Fruit fly (Drosophila melanogaster) whole organism, prepupa: ENCODE data around the gene CG4702.

Experiments
- CG10631 ChIP-seq: fragments of 200-800 bp; sonication (Bioruptor generic); optimal IDR thresholded peaks from 2 replicates; lab custom pipeline; 2016; ENCODE audit warnings: missing biosample characterization, missing genetic modification characterization
- CG10669 ChIP-seq: fragments of 200-800 bp; sonication (Bioruptor generic); optimal IDR thresholded peaks from 3 replicates; lab custom pipeline; 2018; ENCODE audit warnings: missing biosample characterization, mild to moderate bottlenecking, missing genetic modification characterization, moderate library complexity
- CG11762 ChIP-seq: fragments of 200-800 bp; sonication (Bioruptor generic); optimal IDR thresholded peaks from 3 replicates; lab custom pipeline; 2016; ENCODE audit warnings: missing biosample characterization, missing genetic modification characterization; ENCODE audit not compliant: insufficient read depth
- CG11902 ChIP-seq: fragments of 200-800 bp; sonication (Bioruptor generic); optimal IDR thresholded peaks from 3 replicates; lab custom pipeline; 2016; ENCODE audit warnings: missing biosample characterization, missing genetic modification characterization
- CG15336 ChIP-seq: fragments of 200-800 bp; sonication (Bioruptor generic); IDR thresholded peaks from 2 replicates; pipeline ENCODE4 v1.3.6; 2022; ENCODE audit warnings: missing biosample characterization, missing genetic modification characterization
- CG1621 ChIP-seq: fragments of 200-800 bp; sonication (Bioruptor generic); optimal IDR thresholded peaks from 3 replicates; lab custom pipeline; 2018; ENCODE audit warnings: missing biosample characterization, mild to moderate bottlenecking, missing genetic modification characterization
- CG31627 ChIP-seq: fragments of 200-800 bp; sonication (Bioruptor generic); optimal IDR thresholded peaks from 3 replicates; lab custom pipeline; 2016; ENCODE audit warnings: missing biosample characterization, missing genetic modification characterization
- CG32006 ChIP-seq: fragments of 200-800 bp; sonication (Bioruptor generic); optimal IDR thresholded peaks from 3 replicates; lab custom pipeline; 2017; ENCODE audit warnings: missing biosample characterization, mild to moderate bottlenecking, missing genetic modification characterization
- CG34406 ChIP-seq: fragments of 200-800 bp; sonication (Bioruptor generic); optimal IDR thresholded peaks from 3 replicates; lab custom pipeline; 2016; ENCODE audit warnings: missing biosample characterization, missing genetic modification characterization
- CG3919 ChIP-seq: fragments of 200-800 bp; sonication (Bioruptor generic); optimal IDR thresholded peaks from 3 replicates; lab custom pipeline; 2016; ENCODE audit warnings: missing biosample characterization, missing genetic modification characterization
- CG4318 ChIP-seq: fragments of 200-800 bp; sonication (Bioruptor generic); optimal IDR thresholded peaks from 3 replicates; lab custom pipeline; 2017; ENCODE audit warnings: missing biosample characterization, mild to moderate bottlenecking, missing genetic modification characterization
- CG6163 ChIP-seq: fragments of 200-800 bp; sonication (Bioruptor generic); IDR thresholded peaks from 3 replicates; pipeline ENCODE4 v1.3.6; 2022; ENCODE audit warnings: missing biosample characterization, missing genetic modification characterization
- CG6276 ChIP-seq: fragments of 200-800 bp; sonication (Bioruptor generic); optimal IDR thresholded peaks from 2 replicates; lab custom pipeline; 2017; ENCODE audit warnings: missing biosample characterization, mild to moderate bottlenecking, missing genetic modification characterization
- CG6792 ChIP-seq: fragments of 200-800 bp; sonication (Bioruptor generic); optimal IDR thresholded peaks from 3 replicates; lab custom pipeline; 2016; ENCODE audit warnings: missing biosample characterization, missing genetic modification characterization
- CG6808 ChIP-seq: fragments of 200-800 bp; sonication (Bioruptor generic); optimal IDR thresholded peaks from 3 replicates; lab custom pipeline; 2017; ENCODE audit warnings: missing biosample characterization, missing genetic modification characterization, mild to moderate bottlenecking, moderate library complexity, missing genetic modification reagents
- CG6854 ChIP-seq: fragments of 200-800 bp; sonication (Bioruptor generic); optimal IDR thresholded peaks from 2 replicates; lab custom pipeline; 2017; ENCODE audit warnings: missing biosample characterization, mild to moderate bottlenecking, missing genetic modification characterization
- CG8119 ChIP-seq: fragments of 200-800 bp; sonication (Bioruptor generic); IDR thresholded peaks from 3 replicates; pipeline ENCODE4 v1.3.6; 2022; ENCODE audit warnings: missing biosample characterization, missing genetic modification characterization
- CG8319 ChIP-seq: fragments of 200-800 bp; sonication (Bioruptor generic); optimal IDR thresholded peaks from 3 replicates; lab custom pipeline; 2016; ENCODE audit warnings: missing biosample characterization, missing genetic modification characterization
- CG8632 ChIP-seq: fragments of 200-800 bp; sonication (Bioruptor generic); optimal IDR thresholded peaks from 3 replicates; lab custom pipeline; 2016; ENCODE audit warnings: missing biosample characterization, missing genetic modification characterization
- CG9139 ChIP-seq: fragments of 200-800 bp; sonication (Bioruptor generic); optimal IDR thresholded peaks from 3 replicates; lab custom pipeline; 2017; ENCODE audit warnings: missing biosample characterization, mild to moderate bottlenecking, missing genetic modification characterization
- Eip78C ChIP-seq: fragments of 200-800 bp; sonication (Bioruptor generic); peaks from one replicate; lab custom pipeline; 2016; ENCODE audit warnings: missing biosample characterization, missing genetic modification characterization
- Eip93F ChIP-seq: fragments of 200-800 bp; sonication (Bioruptor generic); optimal IDR thresholded peaks from 2 replicates; lab custom pipeline; 2016; ENCODE audit warnings: missing biosample characterization, mild to moderate bottlenecking, missing genetic modification characterization
- Ets21C ChIP-seq: fragments of 200-800 bp; sonication (Bioruptor generic); optimal IDR thresholded peaks from 3 replicates; lab custom pipeline; 2016; ENCODE audit warnings: missing biosample characterization, missing genetic modification characterization
- Ets96B ChIP-seq: fragments of 200-800 bp; optimal IDR thresholded peaks from 2 replicates; lab custom pipeline; 2019; ENCODE audit warnings: missing biosample characterization, mild to moderate bottlenecking, missing genetic modification characterization, moderate library complexity
- Lpt ChIP-seq: fragments of 200-800 bp; sonication (Bioruptor generic); optimal IDR thresholded peaks from 3 replicates; lab custom pipeline; 2016; ENCODE audit warnings: missing biosample characterization, missing genetic modification characterization
- OdsH ChIP-seq: fragments of 200-800 bp; sonication (Bioruptor generic); optimal IDR thresholded peaks from 3 replicates; lab custom pipeline; 2016; ENCODE audit warnings: missing biosample characterization, missing genetic modification characterization
- Sox15 ChIP-seq: fragments of 200-800 bp; sonication (Bioruptor generic); optimal IDR thresholded peaks from 3 replicates; lab custom pipeline; 2016; ENCODE audit warnings: missing biosample characterization, missing genetic modification characterization
- achi ChIP-seq: fragments of 200-800 bp; sonication (Bioruptor generic); optimal IDR thresholded peaks from 3 replicates; lab custom pipeline; 2016; ENCODE audit warnings: missing biosample characterization, missing genetic modification characterization
- dsx ChIP-seq: fragments of 200-800 bp; optimal IDR thresholded peaks from 3 replicates; lab custom pipeline; 2019; ENCODE audit warnings: missing biosample characterization, mild to moderate bottlenecking, missing genetic modification characterization, moderate library complexity; ENCODE audit not compliant: poor library complexity, severe bottlenecking
- eg ChIP-seq: fragments of 200-800 bp; sonication (Bioruptor generic); IDR thresholded peaks from 3 replicates; pipeline ENCODE4 v1.3.6; 2022; ENCODE audit warnings: missing biosample characterization, missing genetic modification characterization
- fd59A ChIP-seq: fragments of 200-800 bp; sonication (Bioruptor generic); optimal IDR thresholded peaks from 2 replicates; lab custom pipeline; 2017; ENCODE audit warnings: missing biosample characterization, mild to moderate bottlenecking, missing genetic modification characterization, missing genetic modification reagents
- fd85E ChIP-seq: fragments of 200-800 bp; sonication (Bioruptor generic); optimal IDR thresholded peaks from 3 replicates; lab custom pipeline; 2016; ENCODE audit warnings: missing biosample characterization, missing genetic modification characterization
- fkh ChIP-seq: fragments of 200-800 bp; sonication (Bioruptor generic); optimal IDR thresholded peaks from 3 replicates; lab custom pipeline; 2017; ENCODE audit warnings: missing biosample characterization, mild to moderate bottlenecking, missing genetic modification characterization, moderate library complexity
- net ChIP-seq: fragments of 200-800 bp; sonication (Bioruptor generic); optimal IDR thresholded peaks from 3 replicates; lab custom pipeline; 2016; ENCODE audit warnings: missing biosample characterization, missing genetic modification characterization
- pdm3 ChIP-seq: fragments of 200-800 bp; sonication (Bioruptor generic); optimal IDR thresholded peaks from 3 replicates; lab custom pipeline; 2016; ENCODE audit warnings: missing biosample characterization, missing genetic modification characterization
- salr ChIP-seq, 2 experiments: fragments of 200-800 bp; sonication (Bioruptor generic); optimal IDR thresholded peaks; 3 replicates each; lab custom pipeline; 2016 to 2018; ENCODE audit warnings: missing biosample characterization in 2 of 2, missing genetic modification characterization in 2 of 2, mild to moderate bottlenecking in 1 of 2
- spab ChIP-seq: fragments of 200-800 bp; sonication (Bioruptor generic); optimal IDR thresholded peaks from 2 replicates; lab custom pipeline; 2017; ENCODE audit warnings: missing biosample characterization, mild to moderate bottlenecking, missing genetic modification characterization, missing genetic modification reagents
- ss ChIP-seq, 2 experiments: fragments of 200-800 bp; sonication (Bioruptor generic); optimal IDR thresholded peaks; 2 replicates in 1 of 2; 3 replicates in 1 of 2; lab custom pipeline; 2017 to 2018; ENCODE audit warnings: mild to moderate bottlenecking in 2 of 2, missing biosample characterization in 2 of 2, missing genetic modification characterization in 2 of 2, moderate library complexity in 1 of 2
- svp ChIP-seq: fragments of 200-800 bp; sonication (Bioruptor generic); peaks from one replicate; lab custom pipeline; 2016; ENCODE audit warnings: missing biosample characterization, missing genetic modification characterization
- vri ChIP-seq: fragments of 200-800 bp; sonication (Bioruptor generic); optimal IDR thresholded peaks from 3 replicates; lab custom pipeline; 2016; ENCODE audit warnings: missing biosample characterization, mild to moderate bottlenecking, missing genetic modification characterization

Gene CG4702

dm6 chr3R:12128151-12128970 is at the start of gene CG4702:
Gene CG4702, minus strand, starts transcription at chr3R:12128201.
- TF ChIP-seq svp (GFP tag; lab: Kevin White, UChicago), result peak; percentile 51
- TF ChIP-seq CG11762, result no peak
- TF ChIP-seq net (GFP tag; lab: Kevin White, UChicago), result no peak
- TF ChIP-seq CG6163 (GFP tag; lab: Robert Waterston, UW), result peak; percentile 24; the same call in 1 of the 3 replicates
- peak in 1 of 2 experiments; percentile 36 for TF ChIP-seq ss (GFP tag; optimal IDR thresholded peaks at IDR 0.05; lab: Kevin White, UChicago)
- peak; percentile 92 for TF ChIP-seq dsx (GFP tag; lab: Kevin White, UChicago)
- no peak for TF ChIP-seq CG6276
- TF ChIP-seq Eip78C (GFP tag; lab: Kevin White, UChicago), result peak; percentile 30
- no peak for TF ChIP-seq CG32006 (GFP tag; lab: Kevin White, UChicago)
- TF ChIP-seq CG6808 (GFP tag; lab: Kevin White, UChicago), result peak; percentile 3
- no peak for TF ChIP-seq fd85E (GFP tag; lab: Kevin White, UChicago)

DNA sequence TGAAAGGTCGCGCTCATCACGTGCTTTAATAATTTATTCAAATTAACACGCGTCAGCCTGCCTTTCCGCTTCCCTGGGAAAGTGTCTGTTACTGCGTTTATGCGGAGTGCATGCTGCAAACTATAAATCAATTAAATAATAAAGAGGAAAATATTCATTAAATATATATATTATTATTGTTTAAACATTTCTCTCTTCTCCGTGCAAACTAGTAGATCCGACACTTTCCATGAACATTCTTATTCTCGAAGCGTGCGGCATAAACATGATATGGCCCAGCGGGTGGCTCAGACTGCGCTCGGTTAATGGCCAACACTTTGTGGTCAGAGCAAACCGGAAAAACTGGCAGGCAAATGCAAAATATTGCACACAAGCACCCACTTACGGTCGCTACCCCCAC is 40.3 kb upstream of the CG4702 start:
- no peak for TF ChIP-seq CG10631 (GFP tag; lab: Kevin White, UChicago)
- peak; percentile 44 for TF ChIP-seq CG32006 (GFP tag; lab: Kevin White, UChicago)
- TF ChIP-seq CG6276, result no peak
- no peak for TF ChIP-seq achi (GFP tag; lab: Kevin White, UChicago)
- no peak for TF ChIP-seq CG8632 (GFP tag; lab: Kevin White, UChicago)
- no peak for TF ChIP-seq Sox15 (GFP tag; lab: Kevin White, UChicago)
- TF ChIP-seq Eip93F (GFP tag; lab: Kevin White, UChicago), result no peak
- 0 out of 3 replicates have a peak, but pooled peaks have one; percentile 41 for TF ChIP-seq CG6163 (GFP tag; lab: Robert Waterston, UW)
- TF ChIP-seq Lpt (GFP tag; lab: Kevin White, UChicago), result no peak
- TF ChIP-seq svp (GFP tag; lab: Kevin White, UChicago), result peak; percentile 8
- no peak; the same call in 2 of the 3 replicates for TF ChIP-seq eg
- no peak for TF ChIP-seq Ets21C (GFP tag; lab: Kevin White, UChicago)
- 0 out of 2 replicates have a peak, but pooled peaks have one; percentile 31 for TF ChIP-seq CG15336 (GFP tag; lab: Robert Waterston, UW)
- TF ChIP-seq salr (GFP tag; optimal IDR thresholded peaks at IDR 0.05; lab: Kevin White, UChicago), result no peak
- TF ChIP-seq CG3919 (GFP tag; lab: Kevin White, UChicago), result peak; percentile 7
- no peak for TF ChIP-seq CG8319 (GFP tag; lab: Kevin White, UChicago)
- no peak for TF ChIP-seq dsx (GFP tag; lab: Kevin White, UChicago)
- TF ChIP-seq fd59A (GFP tag; lab: Kevin White, UChicago), result no peak
- TF ChIP-seq OdsH, result no peak
- no peak for TF ChIP-seq CG1621
- TF ChIP-seq Ets96B (tag; lab: Kevin White, UChicago), result no peak
- no peak for TF ChIP-seq CG6854 (GFP tag; lab: Kevin White, UChicago)
- no peak for TF ChIP-seq vri
- no peak for TF ChIP-seq fkh (GFP tag; lab: Kevin White, UChicago)
- no peak for TF ChIP-seq spab (GFP tag; lab: Kevin White, UChicago)
- TF ChIP-seq CG8119, result 0 out of 3 replicates have a peak, but pooled peaks have one; percentile 24
- no peak for TF ChIP-seq CG34406 (GFP tag; lab: Kevin White, UChicago)
- no peak for TF ChIP-seq CG31627
- TF ChIP-seq CG11902, result no peak
- no peak for TF ChIP-seq pdm3 (GFP tag; lab: Kevin White, UChicago)
- TF ChIP-seq CG4318 (GFP tag; lab: Kevin White, UChicago), result peak; percentile 22
- no peak for TF ChIP-seq CG9139 (GFP tag; lab: Kevin White, UChicago)
- no peak for TF ChIP-seq fd85E (GFP tag; lab: Kevin White, UChicago)
- no peak for TF ChIP-seq CG6792
- no peak for TF ChIP-seq CG10669 (GFP tag; lab: Kevin White, UChicago)
